Worm (Caenorhabditis elegans): ENCODE results near the gene Y26G10.4.

Y26G10.4 gene

ce11 chrV:17660003-17660402, 39.0 kb downstream of the Y26G10.4 start, which contains the start of gene dgat-2:
TSS of gene dgat-2 (plus strand) at chrV:17660303.
- TF ChIP-seq lin-39 (tag; optimal IDR thresholded peaks at IDR 0.05) (no peak), nhr-12 (tag; optimal IDR thresholded peaks at IDR 0.05) (no peak), mdl-1 (tag; optimal IDR thresholded peaks at IDR 0.05) (no peak), nhr-67 (tag; optimal IDR thresholded peaks at IDR 0.05) (no peak)

ce11 chrV:17659228-17659627, 39.8 kb downstream of the Y26G10.4 start, which contains the start of gene fbxa-108:
TSS of gene fbxa-108 (minus strand) at chrV:17659385.
- TF ChIP-seq ceh-16 (tag; optimal IDR thresholded peaks at IDR 0.05) (no peak), nhr-77 (tag; optimal IDR thresholded peaks at IDR 0.05) (no peak), jun-1 (tag; optimal IDR thresholded peaks at IDR 0.05) (peak; percentile 87), pha-4 (tag; optimal IDR thresholded peaks at IDR 0.05) (peak; percentile 71), elt-2 (tag; optimal IDR thresholded peaks at IDR 0.05) (peak; percentile 100), pqm-1 (tag; optimal IDR thresholded peaks at IDR 0.05) (peak; percentile 99), snpc-4 (tag; optimal IDR thresholded peaks at IDR 0.05) (peak; percentile 14), ceh-28 (tag; optimal IDR thresholded peaks at IDR 0.05) (peak; percentile 60), nhr-11 (tag; optimal IDR thresholded peaks at IDR 0.05) (no peak)

DNA sequence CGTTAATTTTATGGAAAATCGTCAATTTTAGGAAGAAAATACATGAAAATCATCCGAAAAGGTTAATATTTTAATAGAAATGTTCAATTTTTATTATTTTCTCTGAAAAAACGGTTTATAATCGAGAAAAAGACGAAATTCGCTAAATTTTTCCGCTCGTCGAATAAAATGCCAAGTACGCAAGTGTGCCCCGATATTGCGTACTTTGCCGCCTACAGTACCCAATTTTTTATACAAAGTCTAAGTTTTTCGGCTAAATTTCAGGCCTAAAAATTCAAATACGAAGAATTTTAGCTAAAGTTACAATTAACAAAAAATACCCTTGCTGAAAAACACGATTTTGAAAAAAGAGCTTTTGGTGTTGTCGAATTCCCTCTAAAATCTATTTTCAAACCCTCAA, 40.2 kb downstream of the Y26G10.4 start:
- TF ChIP-seq ceh-82 (tag; optimal IDR thresholded peaks at IDR 0.05), result no peak
- no peak for TF ChIP-seq nhr-77 (tag; optimal IDR thresholded peaks at IDR 0.05)
- no peak for TF ChIP-seq fkh-10 (GFP tag; optimal IDR thresholded peaks at IDR 0.05)
- TF ChIP-seq ceh-9 (tag; optimal IDR thresholded peaks at IDR 0.05), result no peak
- no peak for TF ChIP-seq nhr-25 (tag; optimal IDR thresholded peaks at IDR 0.05)
- TF ChIP-seq ztf-11 (tag; optimal IDR thresholded peaks at IDR 0.05), result no peak
- TF ChIP-seq ztf-4 (tag; optimal IDR thresholded peaks at IDR 0.05), result no peak

- TF ChIP-seq ztf-11 (tag; optimal IDR thresholded peaks at IDR 0.05), result no peak
- TF ChIP-seq fkh-2 (tag; optimal IDR thresholded peaks at IDR 0.05), result no peak
- TF ChIP-seq nfya-1 (tag; optimal IDR thresholded peaks at IDR 0.05; ENCODE audit: insufficient read depth), result no peak
Observed at ce11 chrV:17655205-17655604, 43.8 kb downstream of the Y26G10.4 start.

ce11 chrV:17650427-17650826, 48.6 kb downstream of the Y26G10.4 start, which contains the start of gene fbxa-192:
TSS of gene fbxa-192 (minus strand) at chrV:17650527.
- TF ChIP-seq fkh-10 (GFP tag; optimal IDR thresholded peaks at IDR 0.05) (no peak), skn-1 (tag; optimal IDR thresholded peaks at IDR 0.05) (no peak), nhr-77 (tag; optimal IDR thresholded peaks at IDR 0.05) (no peak), mml-1 (tag; optimal IDR thresholded peaks at IDR 0.05) (no peak), egl-27 (tag; optimal IDR thresholded peaks at IDR 0.05) (no peak), nhr-12 (tag; optimal IDR thresholded peaks at IDR 0.05) (no peak), ztf-4 (tag; optimal IDR thresholded peaks at IDR 0.05) (no peak), sea-2 (GFP tag; optimal IDR thresholded peaks at IDR 0.05) (no peak), ceh-28 (tag; optimal IDR thresholded peaks at IDR 0.05) (no peak), aly-2 (tag; optimal IDR thresholded peaks at IDR 0.05) (no peak)

Data from whole organism, L3 larva.